Worm (Caenorhabditis elegans) whole organism, L3 larva: ENCODE measurements around the gene chil-8.
"Not testable (repeated sequence)": the region's sequence is repeated elsewhere in the genome, so short reads cannot be mapped to it uniquely, and the experiment has no call there.

Experiments
- R02D3.7 ChIP-seq: fragments of 150-350 bp; optimal IDR thresholded peaks from 2 replicates; lab custom pipeline; 2014; ENCODE audit warnings: missing biosample characterization, missing genetic modification characterization
- ZK546.5 ChIP-seq: sonication (generic microtip); optimal IDR thresholded peaks from 2 replicates; lab custom pipeline; 2017; ENCODE audit warnings: missing biosample characterization, missing genetic modification characterization
- ceh-28 ChIP-seq: fragments of 150-350 bp; optimal IDR thresholded peaks from 2 replicates; lab custom pipeline; 2014; ENCODE audit warnings: missing biosample characterization, missing genetic modification reagents, missing genetic modification characterization
- ceh-82 ChIP-seq: fragments of 150-350 bp; optimal IDR thresholded peaks from 2 replicates; lab custom pipeline; 2014; ENCODE audit warnings: missing biosample characterization, missing genetic modification characterization
- ceh-9 ChIP-seq: sonication (generic microtip); optimal IDR thresholded peaks from 2 replicates; lab custom pipeline; 2018; ENCODE audit warnings: missing biosample characterization, missing genetic modification characterization
- daf-12 ChIP-seq: fragments of 150-350 bp; optimal IDR thresholded peaks from 2 replicates; lab custom pipeline; 2014; ENCODE audit warnings: missing biosample characterization, missing genetic modification reagents, missing genetic modification characterization
- egl-27 ChIP-seq: sonication (generic microtip); optimal IDR thresholded peaks from 4 replicates; lab custom pipeline; 2017; ENCODE audit warnings: missing biosample characterization, missing genetic modification reagents, missing genetic modification characterization
- egl-5 ChIP-seq: fragments of 150-350 bp; optimal IDR thresholded peaks from 2 replicates; lab custom pipeline; 2017; ENCODE audit warnings: missing biosample characterization, missing genetic modification reagents, missing genetic modification characterization, inconsistent platforms
- elt-1 ChIP-seq: fragments of 150-350 bp; optimal IDR thresholded peaks from 2 replicates; lab custom pipeline; 2014; ENCODE audit warnings: missing biosample characterization, missing genetic modification characterization
- elt-2 ChIP-seq: sonication (generic microtip); optimal IDR thresholded peaks from 2 replicates; lab custom pipeline; 2016; ENCODE audit warnings: missing genetic modification reagents, mild to moderate bottlenecking, missing genetic modification characterization, missing compliant biosample characterization
- elt-3 ChIP-seq, 3 experiments: fragments of 150-350 bp in 1 of 3; sonication (generic microtip) in 2 of 3; optimal IDR thresholded peaks; 2 replicates in 2 of 3; 4 replicates in 1 of 3; lab custom pipeline; 2014 to 2017; ENCODE audit warnings: missing biosample characterization in 3 of 3, missing genetic modification characterization in 3 of 3
- fkh-10 ChIP-seq: sonication (generic microtip); optimal IDR thresholded peaks from 2 replicates; lab custom pipeline; 2017; ENCODE audit warnings: missing biosample characterization, missing genetic modification reagents, missing genetic modification characterization
- fkh-2 ChIP-seq: fragments of 150-350 bp; optimal IDR thresholded peaks from 2 replicates; lab custom pipeline; 2014; ENCODE audit warnings: missing biosample characterization, missing genetic modification reagents, missing genetic modification characterization
- hmg-11 ChIP-seq: sonication (generic microtip); optimal IDR thresholded peaks from 2 replicates; lab custom pipeline; 2016; ENCODE audit warnings: missing genetic modification characterization, missing compliant biosample characterization
- jun-1 ChIP-seq: fragments of 150-350 bp; optimal IDR thresholded peaks from 2 replicates; lab custom pipeline; 2014; ENCODE audit warnings: missing biosample characterization, missing genetic modification reagents, missing genetic modification characterization
- lin-15B ChIP-seq: fragments of 150-350 bp; optimal IDR thresholded peaks from 2 replicates; lab custom pipeline; 2014; ENCODE audit warnings: missing biosample characterization, missing genetic modification characterization
- lin-39 ChIP-seq: fragments of 150-350 bp; optimal IDR thresholded peaks from 2 replicates; lab custom pipeline; 2018; ENCODE audit warnings: missing biosample characterization, missing genetic modification reagents, missing genetic modification characterization
- lsy-12 ChIP-seq: sonication (generic microtip); optimal IDR thresholded peaks from 2 replicates; lab custom pipeline; 2016; ENCODE audit warnings: mild to moderate bottlenecking, missing genetic modification characterization, missing compliant biosample characterization
- mdl-1 ChIP-seq: fragments of 150-350 bp; optimal IDR thresholded peaks from 2 replicates; lab custom pipeline; 2014; ENCODE audit warnings: missing biosample characterization, missing genetic modification characterization
- mml-1 ChIP-seq: fragments of 150-350 bp; sonication (generic microtip); optimal IDR thresholded peaks from 3 replicates; lab custom pipeline; 2014; ENCODE audit warnings: missing biosample characterization, missing genetic modification characterization
- nfya-1 ChIP-seq: sonication (generic microtip); optimal IDR thresholded peaks from 2 replicates; lab custom pipeline; 2017; ENCODE audit warnings: missing genetic modification characterization, mild to moderate bottlenecking, missing compliant biosample characterization, antibody characterized with exemption, moderate library complexity; ENCODE audit not compliant: insufficient read depth
- nhr-11 ChIP-seq: fragments of 150-350 bp; optimal IDR thresholded peaks from 2 replicates; lab custom pipeline; 2014; ENCODE audit warnings: missing biosample characterization, missing genetic modification characterization
- nhr-12 ChIP-seq: fragments of 150-350 bp; optimal IDR thresholded peaks from 2 replicates; lab custom pipeline; 2014; ENCODE audit warnings: missing biosample characterization, missing genetic modification characterization
- nhr-23 ChIP-seq: fragments of 150-350 bp; optimal IDR thresholded peaks from 2 replicates; lab custom pipeline; 2014; ENCODE audit warnings: missing biosample characterization, missing genetic modification reagents, missing genetic modification characterization
- nhr-237 ChIP-seq: fragments of 150-350 bp; optimal IDR thresholded peaks from 2 replicates; lab custom pipeline; 2014; ENCODE audit warnings: missing biosample characterization, missing genetic modification characterization
- nhr-25 ChIP-seq: sonication (generic microtip); optimal IDR thresholded peaks from 2 replicates; lab custom pipeline; 2017; ENCODE audit warnings: missing biosample characterization, missing genetic modification characterization
- nhr-28 ChIP-seq: fragments of 150-350 bp; optimal IDR thresholded peaks from 2 replicates; lab custom pipeline; 2014; ENCODE audit warnings: missing biosample characterization, missing genetic modification characterization
- nhr-67 ChIP-seq: fragments of 150-350 bp; optimal IDR thresholded peaks from 2 replicates; lab custom pipeline; 2014; ENCODE audit warnings: missing biosample characterization, missing genetic modification characterization
- nhr-76 ChIP-seq: fragments of 150-350 bp; sonication (generic microtip); optimal IDR thresholded peaks from 5 replicates; lab custom pipeline; 2014; ENCODE audit warnings: missing biosample characterization, missing genetic modification characterization
- nhr-77 ChIP-seq: fragments of 150-350 bp; optimal IDR thresholded peaks from 2 replicates; lab custom pipeline; 2014; ENCODE audit warnings: missing biosample characterization, missing genetic modification characterization
- pha-4 ChIP-seq: fragments of 150-350 bp; optimal IDR thresholded peaks from 2 replicates; lab custom pipeline; 2014; ENCODE audit warnings: missing biosample characterization, missing genetic modification reagents, missing genetic modification characterization
- pqm-1 ChIP-seq: fragments of 150-350 bp; optimal IDR thresholded peaks from 2 replicates; lab custom pipeline; 2017; ENCODE audit warnings: missing biosample characterization, missing genetic modification characterization, inconsistent platforms
- sea-2 ChIP-seq: fragments of 150-350 bp; sonication (generic microtip); optimal IDR thresholded peaks from 4 replicates; lab custom pipeline; 2014; ENCODE audit warnings: missing biosample characterization, missing genetic modification reagents, missing genetic modification characterization
- skn-1 ChIP-seq: fragments of 150-350 bp; optimal IDR thresholded peaks from 2 replicates; lab custom pipeline; 2014; ENCODE audit warnings: missing biosample characterization, missing genetic modification characterization
- snpc-4 ChIP-seq: fragments of 150-350 bp; optimal IDR thresholded peaks from 2 replicates; lab custom pipeline; 2014; ENCODE audit warnings: missing biosample characterization, missing genetic modification characterization
- tbx-2 ChIP-seq: sonication (generic microtip); optimal IDR thresholded peaks from 2 replicates; lab custom pipeline; 2016; ENCODE audit warnings: mild to moderate bottlenecking, missing genetic modification characterization, missing compliant biosample characterization
- unc-39 ChIP-seq: sonication (generic microtip); optimal IDR thresholded peaks from 4 replicates; lab custom pipeline; 2017; ENCODE audit warnings: missing biosample characterization, missing genetic modification characterization
- zag-1 ChIP-seq: fragments of 150-350 bp; optimal IDR thresholded peaks from 2 replicates; lab custom pipeline; 2014; ENCODE audit warnings: missing biosample characterization, missing genetic modification characterization

chil-8 gene

DNA sequence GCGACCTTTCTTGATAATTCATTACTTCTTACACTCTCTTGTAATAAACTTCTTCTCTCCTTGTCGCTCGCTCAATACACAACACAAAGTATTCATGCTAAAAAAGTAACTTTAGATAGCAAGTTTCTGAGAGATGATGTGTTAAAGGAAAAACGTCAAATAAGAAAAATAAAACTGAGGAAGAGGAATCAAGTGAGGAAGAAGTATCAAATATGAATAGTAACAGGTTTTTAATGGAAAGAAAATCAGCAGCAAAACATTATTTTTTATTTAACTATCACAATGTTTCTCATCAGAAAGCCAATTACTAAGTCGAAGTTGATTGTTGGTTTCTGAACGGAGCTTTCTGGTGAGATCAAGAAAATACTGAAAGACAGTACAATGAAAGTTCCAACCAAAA is 6.5 kb downstream of the chil-8 start, which contains the start of gene chil-1:
Gene chil-1 (minus strand): TSS at position 101 of the 400 bp plus-strand sequence.
- not testable (repeated sequence) for TF ChIP-seq pqm-1, nhr-25, unc-39 (tag; lab: Kevin White, UChicago)

DNA sequence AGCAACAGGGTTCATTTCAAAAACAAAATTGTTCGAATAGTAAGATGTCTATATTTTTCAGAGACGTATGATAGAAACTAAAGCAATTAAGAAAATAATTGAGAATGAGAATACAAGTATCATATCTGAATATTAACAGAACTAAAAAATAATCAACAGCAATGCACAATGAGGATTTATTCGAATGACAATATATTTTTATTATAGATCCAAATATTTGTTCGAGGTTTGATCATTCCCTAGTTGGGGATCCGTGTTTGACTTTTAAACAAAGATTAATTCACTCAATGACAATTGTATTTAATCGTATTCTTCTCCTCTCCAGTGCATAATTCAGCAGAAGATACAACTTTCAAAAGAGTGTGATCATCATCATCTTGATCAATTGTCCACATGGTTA is 10.7 kb downstream of the chil-8 start, which contains the start of gene C08H9.18:
Gene C08H9.18 (minus strand): TSS at position 101 of the 400 bp plus-strand sequence.
- TF ChIP-seq mdl-1 (no peak), nhr-77 (tag; lab: Kevin White, UChicago) (no peak), jun-1 (tag; lab: Kevin White, UChicago) (no peak), snpc-4 (no peak)

DNA sequence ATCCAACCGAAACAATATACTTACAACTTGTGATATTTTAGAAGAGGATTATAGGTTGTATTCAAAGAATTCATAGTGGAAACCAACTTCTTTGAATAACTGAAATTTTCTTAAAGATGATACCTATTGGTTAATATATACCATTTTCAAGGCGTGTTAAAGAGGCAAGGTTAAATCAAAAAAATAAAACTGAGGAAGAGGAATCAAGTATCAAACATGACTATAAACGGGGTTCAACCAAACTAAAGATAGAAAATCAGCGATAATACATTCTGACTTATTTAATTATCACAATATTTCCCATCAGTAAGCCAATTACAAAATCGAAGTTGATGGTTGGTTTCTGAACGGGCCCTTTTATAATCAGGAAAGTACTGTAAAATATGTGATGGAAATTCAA is 11.5 kb downstream of the chil-8 start, which contains the start of gene chil-3:
Gene chil-3 (minus strand): TSS at position 101 of the 400 bp plus-strand sequence.
- TF ChIP-seq pha-4 (tag; lab: Kevin White, UChicago) (no peak), tbx-2 (no peak), lin-39 (no peak), ZK546.5 (tag; lab: Kevin White, UChicago) (no peak), nhr-23 (tag; lab: Kevin White, UChicago) (no peak), skn-1 (no peak), mdl-1 (no peak), nhr-237 (tag; lab: Kevin White, UChicago) (no peak), elt-3 (tag; optimal IDR thresholded peaks at IDR 0.05; lab: Kevin White, UChicago) (no peak), hmg-11 (tag; lab: Kevin White, UChicago) (no peak), fkh-2 (tag; lab: Kevin White, UChicago) (no peak), fkh-10 (GFP tag; lab: Kevin White, UChicago) (no peak)

DNA sequence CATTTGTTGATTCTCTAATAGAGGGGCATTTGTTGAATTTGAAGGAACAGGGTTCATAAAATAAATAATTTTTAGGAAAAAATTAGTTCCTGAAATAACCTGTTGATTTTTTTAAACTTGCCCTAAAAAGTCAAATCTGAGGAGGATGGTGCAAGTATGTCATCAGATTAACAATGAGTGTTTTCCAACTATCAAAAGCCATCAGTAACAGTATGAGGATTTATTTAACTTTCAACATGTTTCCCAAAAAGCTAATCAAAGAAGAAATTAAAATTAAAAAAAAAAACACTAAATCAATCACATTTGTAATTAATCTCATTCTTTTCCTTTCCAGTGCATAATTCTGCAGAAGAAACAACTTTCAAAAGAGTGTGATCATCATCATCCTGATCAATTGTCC is 13.3 kb downstream of the chil-8 start, which contains the start of gene chil-5:
Gene chil-5 (minus strand): TSS at position 101 of the 400 bp plus-strand sequence.
- TF ChIP-seq elt-1 (tag; lab: Kevin White, UChicago) (no peak), nhr-12 (tag; lab: Kevin White, UChicago) (no peak), sea-2 (no peak), nhr-11 (no peak), mdl-1 (no peak), zag-1 (no peak), fkh-2 (tag; lab: Kevin White, UChicago) (no peak), ceh-82 (no peak), tbx-2 (no peak), snpc-4 (no peak), ceh-28 (tag; lab: Kevin White, UChicago) (no peak), nhr-28 (tag; lab: Kevin White, UChicago) (no peak), nfya-1 (tag; lab: Kevin White, UChicago) (no peak), elt-2 (tag; lab: Kevin White, UChicago) (no peak), ZK546.5 (tag; lab: Kevin White, UChicago) (no peak), lin-15B (no peak), egl-27 (no peak), lin-39 (no peak), ceh-9 (tag; lab: Kevin White, UChicago) (no peak)

DNA sequence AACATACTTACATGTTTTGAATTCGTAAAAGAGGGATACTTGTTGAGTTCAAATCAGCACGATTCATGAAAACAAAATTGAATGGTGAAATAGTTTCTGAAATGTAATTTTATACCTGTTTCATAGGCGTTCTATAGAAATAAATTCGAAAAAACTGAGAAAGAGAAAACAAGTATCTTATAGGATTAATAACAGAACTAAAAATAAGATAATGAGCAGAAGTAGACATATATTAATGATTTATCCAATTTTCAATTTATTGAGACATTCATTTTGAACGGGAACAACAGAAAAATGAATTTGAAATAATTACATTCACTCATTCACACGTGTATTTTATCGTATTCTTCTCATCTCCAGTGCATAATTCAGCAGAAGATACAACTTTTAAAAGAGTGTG is 15.1 kb downstream of the chil-8 start, which contains the start of gene chil-6:
Gene chil-6 (minus strand): TSS at position 101 of the 400 bp plus-strand sequence.
- TF ChIP-seq lsy-12 (tag; lab: Kevin White, UChicago) (no peak), nhr-25 (tag; lab: Kevin White, UChicago) (no peak), skn-1 (no peak), ceh-82 (no peak), hmg-11 (tag; lab: Kevin White, UChicago) (no peak)

DNA sequence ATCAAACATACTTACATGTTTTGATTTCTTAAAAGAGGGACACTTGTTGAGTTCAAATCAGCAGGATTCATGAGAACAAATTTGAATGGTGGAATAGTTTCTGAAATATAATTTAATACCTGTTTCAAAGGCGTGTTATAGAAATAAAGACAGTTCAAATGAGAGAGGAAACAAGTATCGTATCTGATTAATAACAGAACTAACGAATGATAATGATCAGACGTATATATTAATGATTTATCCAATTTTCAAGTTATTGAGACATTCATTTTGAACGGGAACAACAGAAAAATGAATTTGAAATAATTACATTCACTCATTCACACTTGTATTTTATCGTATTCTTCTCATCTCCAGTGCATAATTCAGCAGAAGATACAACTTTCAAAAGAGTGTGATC is 17.2 kb downstream of the chil-8 start, which contains the start of gene chil-4:
Gene chil-4 (minus strand): TSS at position 101 of the 400 bp plus-strand sequence.
- no peak for TF ChIP-seq pha-4 (tag; lab: Kevin White, UChicago)
- TF ChIP-seq elt-3 (tag; optimal IDR thresholded peaks at IDR 0.05; lab: Kevin White, UChicago) = no peak
- no peak for TF ChIP-seq nhr-76
- TF ChIP-seq egl-27 = no peak
- no peak for TF ChIP-seq egl-5 (tag; lab: Kevin White, UChicago)
- TF ChIP-seq lin-15B = no peak
- no peak for TF ChIP-seq lsy-12 (tag; lab: Kevin White, UChicago)
- no peak for TF ChIP-seq mml-1 (tag; lab: Kevin White, UChicago)
- no peak for TF ChIP-seq skn-1
- TF ChIP-seq R02D3.7 (tag; lab: Kevin White, UChicago) = no peak
- TF ChIP-seq unc-39 (tag; lab: Kevin White, UChicago) = no peak
- TF ChIP-seq daf-12 (tag; lab: Kevin White, UChicago) = no peak
- TF ChIP-seq nhr-28 (tag; lab: Kevin White, UChicago) = no peak
- TF ChIP-seq nhr-77 (tag; lab: Kevin White, UChicago) = no peak
- TF ChIP-seq hmg-11 (tag; lab: Kevin White, UChicago) = no peak
- no peak for TF ChIP-seq nhr-67 (tag; lab: Kevin White, UChicago)
- no peak for TF ChIP-seq ceh-9 (tag; lab: Kevin White, UChicago)
- TF ChIP-seq fkh-2 (tag; lab: Kevin White, UChicago) = no peak
